Fruit fly (Drosophila melanogaster): Measurements from ENCODE around the gene CG9135.

Gene CG9135

dm6 chr2L:6019352-6020131, 31.1 kb upstream of the CG9135 start, which contains the start of gene H2.0 (continued):
- peak; percentile 66 for TF ChIP-seq CG2712 (tag; optimal IDR thresholded peaks at IDR 0.05)
- TF ChIP-seq CG6854 (GFP tag; optimal IDR thresholded peaks at IDR 0.05), result no peak
- TF ChIP-seq Asciz (GFP tag; optimal IDR thresholded peaks at IDR 0.05), result no peak
- TF ChIP-seq MESR4 (GFP tag; optimal IDR thresholded peaks at IDR 0.05), result no peak
- TF ChIP-seq lmd (GFP tag; IDR thresholded peaks at IDR 0.05), result peak; percentile 53
- TF ChIP-seq CG6683 (GFP tag; optimal IDR thresholded peaks at IDR 0.05), result no peak
- peak; percentile 59 for TF ChIP-seq nmo (GFP tag; optimal IDR thresholded peaks at IDR 0.05)
- peak; percentile 46 to 47 for TF ChIP-seq bsh (GFP tag; optimal IDR thresholded peaks at IDR 0.05)
- TF ChIP-seq bcd (GFP tag; optimal IDR thresholded peaks at IDR 0.05), result peak; percentile 19
- TF ChIP-seq zf30C (GFP tag; optimal IDR thresholded peaks at IDR 0.05), result no peak
- TF ChIP-seq unc-4 (GFP tag; IDR thresholded peaks at IDR 0.05; ENCODE audit: partially characterized antibody), result no peak
- TF ChIP-seq CG12769 (tag; optimal IDR thresholded peaks at IDR 0.05), result peak; percentile 34
- TF ChIP-seq D19B (GFP tag; optimal IDR thresholded peaks at IDR 0.05), result no peak
- TF ChIP-seq dmrt99B (tag; optimal IDR thresholded peaks at IDR 0.05), result no peak
- peak; percentile 52 for TF ChIP-seq phol (tag; optimal IDR thresholded peaks at IDR 0.05)
- no peak for TF ChIP-seq Ravus (GFP tag; IDR thresholded peaks at IDR 0.05)
- TF ChIP-seq Hr3 (GFP tag; optimal IDR thresholded peaks at IDR 0.05), result peak; percentile 8
- no peak for TF ChIP-seq C15 (GFP tag; IDR thresholded peaks at IDR 0.05)
- no peak for TF ChIP-seq Rx (GFP tag; IDR thresholded peaks at IDR 0.05)
- TF ChIP-seq CG17829 (tag; optimal IDR thresholded peaks at IDR 0.05), result peak; percentile 52
- no peak for TF ChIP-seq knrl (GFP tag; IDR thresholded peaks at IDR 0.05; ENCODE audit: partially characterized antibody)
- TF ChIP-seq Dip2 (GFP tag; IDR thresholded peaks at IDR 0.05), result no peak
- TF ChIP-seq disco-r (GFP tag; optimal IDR thresholded peaks at IDR 0.05), result peak; percentile 4
- TF ChIP-seq CG1529 (GFP tag; optimal IDR thresholded peaks at IDR 0.05), result peak; percentile 38
- peak; percentile 56 for TF ChIP-seq grau (tag; optimal IDR thresholded peaks at IDR 0.05)
- peak; percentile 3 for TF ChIP-seq fd102C (GFP tag; optimal IDR thresholded peaks at IDR 0.05)
- no peak for TF ChIP-seq pros (GFP tag; optimal IDR thresholded peaks at IDR 0.05)
- TF ChIP-seq CG16813 (GFP tag; IDR thresholded peaks at IDR 0.05; ENCODE audit: partially characterized antibody), result no peak
- no peak for TF ChIP-seq CG14014 (GFP tag; IDR thresholded peaks at IDR 0.05)
- no peak for TF ChIP-seq CG7271 (tag; optimal IDR thresholded peaks at IDR 0.05)
- no peak for TF ChIP-seq Dp (GFP tag; optimal IDR thresholded peaks at IDR 0.05)
- TF ChIP-seq gt (GFP tag; IDR thresholded peaks at IDR 0.05), result no peak
- TF ChIP-seq CG2120 (GFP tag; optimal IDR thresholded peaks at IDR 0.05), result peak; percentile 29
- peak; percentile 23 for TF ChIP-seq CG13424 (tag; optimal IDR thresholded peaks at IDR 0.05)
- TF ChIP-seq Awh (GFP tag; IDR thresholded peaks at IDR 0.05), result peak; percentile 53
- no peak for TF ChIP-seq Meics (GFP tag; optimal IDR thresholded peaks at IDR 0.05)
- TF ChIP-seq CG2199 (GFP tag; IDR thresholded peaks at IDR 0.05), result no peak
- no peak for TF ChIP-seq br (optimal IDR thresholded peaks at IDR 0.05)
- no peak for TF ChIP-seq inv (GFP tag; IDR thresholded peaks at IDR 0.05; ENCODE audit: partially characterized antibody)
- no peak for TF ChIP-seq dati (GFP tag; IDR thresholded peaks at IDR 0.05)
- TF ChIP-seq BEAF-32 (GFP tag; optimal IDR thresholded peaks at IDR 0.05), result no peak
- peak; percentile 38 for TF ChIP-seq CG10209 (GFP tag; optimal IDR thresholded peaks at IDR 0.05)
- TF ChIP-seq chif (GFP tag; optimal IDR thresholded peaks at IDR 0.05), result peak in 1 of 2 experiments; percentile 49
- TF ChIP-seq CG18764 (GFP tag; optimal IDR thresholded peaks at IDR 0.05), result no peak
- no peak for TF ChIP-seq lbe (GFP tag; optimal IDR thresholded peaks at IDR 0.05)
- peak; percentile 79 for TF ChIP-seq HLHmδ (GFP tag; optimal IDR thresholded peaks at IDR 0.05)
- TF ChIP-seq CG12219 (GFP tag; optimal IDR thresholded peaks at IDR 0.05), result no peak
- TF ChIP-seq row (GFP tag; IDR thresholded peaks at IDR 0.05), result peak; percentile 67
- TF ChIP-seq CG33213 (GFP tag; optimal IDR thresholded peaks at IDR 0.05), result no peak
